Worm (Caenorhabditis elegans): ENCODE measurements around the gene F48G7.13.

- no peak for TF ChIP-seq F13C5.2 (tag; optimal IDR thresholded peaks at IDR 0.05)
- no peak for TF ChIP-seq tbx-37 (GFP tag; conservative IDR thresholded peaks at IDR 0.05)
- no peak for TF ChIP-seq scrt-1 (GFP tag; IDR thresholded peaks at IDR 0.05)
- no peak for TF ChIP-seq ceh-36 (tag; optimal IDR thresholded peaks at IDR 0.05)
- TF ChIP-seq ceh-13 (GFP tag; optimal IDR thresholded peaks at IDR 0.05), result no peak
- TF ChIP-seq hmg-4 (GFP tag; optimal IDR thresholded peaks at IDR 0.05), result no peak
- TF ChIP-seq ama-1 (optimal IDR thresholded peaks at IDR 0.05), result no peak
- TF ChIP-seq flt-1 (GFP tag; IDR thresholded peaks at IDR 0.05), result no peak
- no peak for TF ChIP-seq tbx-11 (GFP tag; IDR thresholded peaks at IDR 0.05)
- no peak for TF ChIP-seq pes-1 (GFP tag; IDR thresholded peaks at IDR 0.05)
- no peak for TF ChIP-seq aly-1 (tag; optimal IDR thresholded peaks at IDR 0.05)
- TF ChIP-seq tra-4 (tag; optimal IDR thresholded peaks at IDR 0.05), result no peak
- no peak for TF ChIP-seq hnd-1 (tag; optimal IDR thresholded peaks at IDR 0.05)
- TF ChIP-seq B0310.2 (tag; optimal IDR thresholded peaks at IDR 0.05), result no peak
These were observed 38.5 kb upstream of the F48G7.13 start for ce11 chrV:576918-577317.
